Fruit fly (Drosophila melanogaster) whole organism, prepupa: ENCODE measurements around the gene Vajk3.

Experiments
- CG11294 ChIP-seq: fragments of 200-800 bp; sonication (Bioruptor generic); IDR thresholded peaks from 2 replicates; pipeline ENCODE4 v1.3.6; 2022; ENCODE audit warnings: missing biosample characterization, missing genetic modification characterization
- CG16779 ChIP-seq: fragments of 200-800 bp; sonication (Bioruptor generic); optimal IDR thresholded peaks from 3 replicates; lab custom pipeline; 2017; ENCODE audit warnings: missing biosample characterization, mild to moderate bottlenecking, missing genetic modification characterization
- CG3919 ChIP-seq: fragments of 200-800 bp; sonication (Bioruptor generic); optimal IDR thresholded peaks from 3 replicates; lab custom pipeline; 2016; ENCODE audit warnings: missing biosample characterization, missing genetic modification characterization
- CG6854 ChIP-seq: fragments of 200-800 bp; sonication (Bioruptor generic); optimal IDR thresholded peaks from 2 replicates; lab custom pipeline; 2017; ENCODE audit warnings: missing biosample characterization, mild to moderate bottlenecking, missing genetic modification characterization
- CG8119 ChIP-seq: fragments of 200-800 bp; sonication (Bioruptor generic); IDR thresholded peaks from 3 replicates; pipeline ENCODE4 v1.3.6; 2022; ENCODE audit warnings: missing biosample characterization, missing genetic modification characterization
- CG8319 ChIP-seq: fragments of 200-800 bp; sonication (Bioruptor generic); optimal IDR thresholded peaks from 3 replicates; lab custom pipeline; 2016; ENCODE audit warnings: missing biosample characterization, missing genetic modification characterization
- Ets21C ChIP-seq: fragments of 200-800 bp; sonication (Bioruptor generic); optimal IDR thresholded peaks from 3 replicates; lab custom pipeline; 2016; ENCODE audit warnings: missing biosample characterization, missing genetic modification characterization
- Gug ChIP-seq: fragments of 200-800 bp; sonication (Bioruptor generic); IDR thresholded peaks from 2 replicates; pipeline ENCODE4 v1.3.6; 2022; ENCODE audit warnings: missing biosample characterization, missing genetic modification characterization
- Lpt ChIP-seq: fragments of 200-800 bp; sonication (Bioruptor generic); optimal IDR thresholded peaks from 3 replicates; lab custom pipeline; 2016; ENCODE audit warnings: missing biosample characterization, missing genetic modification characterization
- achi ChIP-seq: fragments of 200-800 bp; sonication (Bioruptor generic); optimal IDR thresholded peaks from 3 replicates; lab custom pipeline; 2016; ENCODE audit warnings: missing biosample characterization, missing genetic modification characterization
- dsx ChIP-seq: fragments of 200-800 bp; optimal IDR thresholded peaks from 3 replicates; lab custom pipeline; 2019; ENCODE audit warnings: missing biosample characterization, mild to moderate bottlenecking, missing genetic modification characterization, moderate library complexity; ENCODE audit not compliant: poor library complexity, severe bottlenecking
- fd59A ChIP-seq: fragments of 200-800 bp; sonication (Bioruptor generic); optimal IDR thresholded peaks from 2 replicates; lab custom pipeline; 2017; ENCODE audit warnings: missing biosample characterization, mild to moderate bottlenecking, missing genetic modification characterization, missing genetic modification reagents
- lz ChIP-seq: fragments of 200-800 bp; sonication (Bioruptor generic); optimal IDR thresholded peaks from 3 replicates; lab custom pipeline; 2016; ENCODE audit warnings: missing biosample characterization, missing genetic modification characterization
- svp ChIP-seq: fragments of 200-800 bp; sonication (Bioruptor generic); peaks from one replicate; lab custom pipeline; 2016; ENCODE audit warnings: missing biosample characterization, missing genetic modification characterization

DNA sequence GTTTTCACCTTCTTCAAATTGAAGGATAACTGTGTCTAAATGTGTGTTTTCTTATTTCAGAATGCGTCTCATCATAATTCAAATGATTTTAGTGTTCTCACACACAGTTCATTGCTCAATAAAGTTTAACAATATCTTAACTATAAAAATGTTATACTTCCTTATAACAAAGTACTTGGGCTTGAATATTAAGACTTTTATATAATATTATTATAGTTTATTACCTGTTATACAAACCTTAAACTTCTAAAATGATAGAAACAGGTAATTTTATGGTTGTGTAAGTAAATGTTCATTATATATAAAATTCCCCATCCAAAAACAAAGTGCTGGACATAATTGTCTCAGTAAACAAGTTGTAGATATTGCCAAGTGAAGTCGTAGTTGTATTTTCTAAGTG, 38.2 kb downstream of the Vajk3 start, which contains the start of gene Ance-2:
- TF ChIP-seq fd59A (GFP tag; lab: Kevin White, UChicago) (no peak), CG8319 (GFP tag; lab: Kevin White, UChicago) (no peak), lz (no peak), CG6854 (GFP tag; lab: Kevin White, UChicago) (no peak), Ets21C (GFP tag; lab: Kevin White, UChicago) (no peak), dsx (GFP tag; lab: Kevin White, UChicago) (no peak), svp (GFP tag; lab: Kevin White, UChicago) (no peak), achi (no peak), CG3919 (no peak), Gug (no peak), CG8119 (GFP tag; lab: Robert Waterston, UW) (no peak), CG16779 (no peak), Lpt (no peak), CG11294 (GFP tag; lab: Robert Waterston, UW) (no peak)
